Fruit fly (Drosophila melanogaster): ENCODE results near the gene Ns3.
A peak's percentile ranks its signal among the peaks of the same experiment; 100 is the strongest.

Gene Ns3

DNA sequence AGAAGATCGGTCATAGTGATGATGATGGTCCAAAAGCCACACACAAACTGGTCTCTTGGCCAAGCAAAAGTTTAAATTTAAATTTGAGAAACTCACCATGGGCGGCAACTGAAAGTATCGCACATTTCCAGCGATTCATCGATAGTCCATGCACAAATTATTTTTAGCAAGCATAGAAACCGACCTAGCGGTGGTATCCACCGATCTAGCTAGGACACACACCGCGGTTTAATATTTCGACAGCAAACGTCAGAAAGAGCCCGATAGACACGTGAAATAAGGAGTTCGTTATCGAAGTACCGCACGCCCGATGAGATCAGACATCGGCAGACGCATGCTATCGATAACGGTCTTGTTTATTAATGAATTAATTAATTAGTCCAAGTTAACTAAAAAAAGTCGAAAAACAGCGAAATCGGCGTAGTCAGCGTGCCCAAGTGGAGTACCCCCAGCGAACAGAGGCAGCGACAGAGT, 48.8 kb upstream of the Ns3 start, which contains the start of gene CG14795 (continued):
- TF ChIP-seq CG11504 (tag; optimal IDR thresholded peaks at IDR 0.05): peak; percentile 37
- TF ChIP-seq org-1 (GFP tag; optimal IDR thresholded peaks at IDR 0.05): no peak
- TF ChIP-seq Poxn (GFP tag; IDR thresholded peaks at IDR 0.05): no peak
- TF ChIP-seq ci (GFP tag; IDR thresholded peaks at IDR 0.05): peak; percentile 71; the same call in 2 of the 3 replicates
- no peak for TF ChIP-seq wor (GFP tag; IDR thresholded peaks at IDR 0.05)
- TF ChIP-seq CG10366 (GFP tag; IDR thresholded peaks at IDR 0.05): no peak
- peak; percentile 12; the same call in 1 of the 4 replicates for TF ChIP-seq Gug (GFP tag; IDR thresholded peaks at IDR 0.05)
- no peak for TF ChIP-seq gsb (GFP tag; IDR thresholded peaks at IDR 0.05)
- no peak for TF ChIP-seq CG6254 (GFP tag; optimal IDR thresholded peaks at IDR 0.05)
- TF ChIP-seq sr (GFP tag; IDR thresholded peaks at IDR 0.05): no peak
- TF ChIP-seq lov (optimal IDR thresholded peaks at IDR 0.05): no peak
- no peak for TF ChIP-seq lov (GFP tag; IDR thresholded peaks at IDR 0.05)
- TF ChIP-seq CG17612 (GFP tag; IDR thresholded peaks at IDR 0.05): no peak
- peak; percentile 55 for TF ChIP-seq chn (GFP tag; optimal IDR thresholded peaks at IDR 0.05)
- peak; percentile 75 for TF ChIP-seq Sin3A (optimal IDR thresholded peaks at IDR 0.05)
- peak; percentile 89 for TF ChIP-seq sna (GFP tag; IDR thresholded peaks at IDR 0.05; ENCODE audit: partially characterized antibody)
- no peak for TF ChIP-seq CG18599 (GFP tag; optimal IDR thresholded peaks at IDR 0.05)
- TF ChIP-seq CG17385 (GFP tag; optimal IDR thresholded peaks at IDR 0.05): no peak
- peak; percentile 91 for TF ChIP-seq inv (GFP tag; IDR thresholded peaks at IDR 0.05; ENCODE audit: partially characterized antibody)
- peak; percentile 88 for TF ChIP-seq CG17829 (tag; optimal IDR thresholded peaks at IDR 0.05)
- TF ChIP-seq onecut (GFP tag; IDR thresholded peaks at IDR 0.05): no peak
- TF ChIP-seq ind (GFP tag; optimal IDR thresholded peaks at IDR 0.05): no peak
- peak; percentile 69 for TF ChIP-seq nmo (GFP tag; optimal IDR thresholded peaks at IDR 0.05)
- no peak for TF ChIP-seq wek (GFP tag; optimal IDR thresholded peaks at IDR 0.05)
- TF ChIP-seq CG11696 (GFP tag; IDR thresholded peaks at IDR 0.05): no peak
- TF ChIP-seq Atf-2 (GFP tag; optimal IDR thresholded peaks at IDR 0.05): no peak
- TF ChIP-seq nerfin-2 (GFP tag; IDR thresholded peaks at IDR 0.05; ENCODE audit: partially characterized antibody): peak; percentile 93
- peak; percentile 23 for TF ChIP-seq CG33557 (GFP tag; optimal IDR thresholded peaks at IDR 0.05)
- peak; percentile 42 for TF ChIP-seq CG30403 (GFP tag; optimal IDR thresholded peaks at IDR 0.05)
- TF ChIP-seq CG13775 (GFP tag; optimal IDR thresholded peaks at IDR 0.05): peak; percentile 4
- no peak for TF ChIP-seq H15 (GFP tag; IDR thresholded peaks at IDR 0.05)
- TF ChIP-seq CG13424 (tag; optimal IDR thresholded peaks at IDR 0.05): peak; percentile 45
- peak; percentile 94 for TF ChIP-seq Myb (GFP tag; optimal IDR thresholded peaks at IDR 0.05)
- no peak for TF ChIP-seq H2.0 (GFP tag; IDR thresholded peaks at IDR 0.05)
- no peak for TF ChIP-seq crol (GFP tag; IDR thresholded peaks at IDR 0.05)
- peak; percentile 81 for TF ChIP-seq stwl (tag; optimal IDR thresholded peaks at IDR 0.05)
- TF ChIP-seq cad (GFP tag; optimal IDR thresholded peaks at IDR 0.05): no peak
- TF ChIP-seq CG12659 (GFP tag; optimal IDR thresholded peaks at IDR 0.05): peak; percentile 81
- TF ChIP-seq CG2129 (GFP tag; IDR thresholded peaks at IDR 0.05; ENCODE audit: partially characterized antibody): peak; percentile 76
- no peak for TF ChIP-seq Sry-β (GFP tag; optimal IDR thresholded peaks at IDR 0.05)
- no peak for TF ChIP-seq ham (GFP tag; IDR thresholded peaks at IDR 0.05)
- no peak for TF ChIP-seq E2f1 (GFP tag; IDR thresholded peaks at IDR 0.05)
- TF ChIP-seq slou (GFP tag; optimal IDR thresholded peaks at IDR 0.05): no peak
- TF ChIP-seq hbn (GFP tag; IDR thresholded peaks at IDR 0.05; ENCODE audit: partially characterized antibody): peak; percentile 98
- no peak for TF ChIP-seq stc (GFP tag; IDR thresholded peaks at IDR 0.05)
- TF ChIP-seq CG16815 (GFP tag; optimal IDR thresholded peaks at IDR 0.05): no peak
- TF ChIP-seq MESR4 (GFP tag; optimal IDR thresholded peaks at IDR 0.05): peak; percentile 91
- no peak for TF ChIP-seq B-H1 (GFP tag; IDR thresholded peaks at IDR 0.05)
- TF ChIP-seq lab (GFP tag; optimal IDR thresholded peaks at IDR 0.05): peak; percentile 24
- peak; percentile 73 for TF ChIP-seq phol (tag; optimal IDR thresholded peaks at IDR 0.05)
- TF ChIP-seq CG4820 (GFP tag; optimal IDR thresholded peaks at IDR 0.05): no peak
- 0 out of 3 replicates have a peak, but pooled peaks have one; percentile 28 for TF ChIP-seq otp (GFP tag; IDR thresholded peaks at IDR 0.05)

Measured in whole organism, embryonic.